Worm (Caenorhabditis elegans): ENCODE measurements around the gene nhr-209.

- TF ChIP-seq fkh-6 (tag; optimal IDR thresholded peaks at IDR 0.05) (no peak), nfya-1 (tag; optimal IDR thresholded peaks at IDR 0.05) (no peak), ama-1 (optimal IDR thresholded peaks at IDR 0.05) (no peak), pros-1 (tag; optimal IDR thresholded peaks at IDR 0.05) (no peak), ceh-30 (tag; optimal IDR thresholded peaks at IDR 0.05) (no peak), sox-4 (tag; optimal IDR thresholded peaks at IDR 0.05) (no peak), pqm-1 (tag; optimal IDR thresholded peaks at IDR 0.05) (no peak), pat-9 (tag; optimal IDR thresholded peaks at IDR 0.05) (no peak), che-1 (tag; optimal IDR thresholded peaks at IDR 0.05) (no peak), tbx-2 (tag; optimal IDR thresholded peaks at IDR 0.05) (no peak), tbx-7 (tag; optimal IDR thresholded peaks at IDR 0.05) (no peak)
These were observed 49.5 kb upstream of the nhr-209 start, which contains the start of gene dars-2 for ce11 chrV:12048445-12048844.

Measured in whole organism, late embryonic.